Worm (Caenorhabditis elegans): ENCODE data around the gene mec-14.
A peak's percentile ranks its signal among the peaks of the same experiment; 100 is the strongest.

The mec-14 gene

DNA sequence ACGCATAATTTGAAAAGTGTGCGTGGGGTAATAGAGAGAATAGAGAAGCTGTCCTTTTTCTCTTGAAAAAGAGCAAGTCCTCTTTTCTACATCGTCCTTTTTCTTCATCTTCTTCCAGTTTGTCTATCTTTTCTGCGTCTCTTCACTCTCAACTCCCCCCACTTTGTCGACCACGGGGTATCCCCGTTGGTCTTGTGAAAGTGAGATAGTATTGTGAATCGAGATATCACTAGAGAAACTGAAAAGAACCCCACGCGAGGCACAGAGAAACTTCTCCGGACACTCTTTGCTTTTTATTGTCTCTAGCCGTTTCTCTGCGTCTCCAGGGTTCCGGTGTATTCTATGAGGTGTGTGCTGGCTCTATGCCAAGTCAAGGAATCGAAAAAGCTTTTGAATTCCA lies 37.2 kb downstream of the mec-14 start:
- TF ChIP-seq nhr-41 (GFP tag; IDR thresholded peaks at IDR 0.05) (no peak), saeg-2 (GFP tag; IDR thresholded peaks at IDR 0.05) (peak; percentile 83), daf-16 (GFP tag; optimal IDR thresholded peaks at IDR 0.05) (peak; percentile 52 to 75), daf-16 (tag; optimal IDR thresholded peaks at IDR 0.05) (peak; percentile 82), madf-5 (GFP tag; IDR thresholded peaks at IDR 0.05) (no peak), F44E2.7 (GFP tag; IDR thresholded peaks at IDR 0.05) (no peak), lin-29 (GFP tag; IDR thresholded peaks at IDR 0.05) (0 out of 2 replicates have a peak, but pooled peaks have one; percentile 18), cey-2 (tag; optimal IDR thresholded peaks at IDR 0.05; ENCODE audit: borderline replicate concordance, insufficient read depth) (no peak), Y105C5A.15 (GFP tag; IDR thresholded peaks at IDR 0.05) (no peak), spr-3 (GFP tag; optimal IDR thresholded peaks at IDR 0.05) (peak; percentile 20), hlh-30 (tag; optimal IDR thresholded peaks at IDR 0.05; ENCODE audit: insufficient read depth) (peak; percentile 98), egl-27 (tag; optimal IDR thresholded peaks at IDR 0.05) (no peak), php-3 (GFP tag; IDR thresholded peaks at IDR 0.05) (peak; percentile 82), ceh-28 (tag; optimal IDR thresholded peaks at IDR 0.05) (peak; percentile 27), R02D3.7 (tag; optimal IDR thresholded peaks at IDR 0.05) (no peak), dpl-1 (GFP tag; optimal IDR thresholded peaks at IDR 0.05) (peak; percentile 74), attf-4 (tag; optimal IDR thresholded peaks at IDR 0.05) (no peak), set-16 (GFP tag; IDR thresholded peaks at IDR 0.05) (peak; percentile 67), jun-1 (tag; optimal IDR thresholded peaks at IDR 0.05) (peak; percentile 82), snpc-4 (tag; optimal IDR thresholded peaks at IDR 0.05) (no peak), ZK546.5 (tag; optimal IDR thresholded peaks at IDR 0.05) (no peak), hmg-1.1 (GFP tag; IDR thresholded peaks at IDR 0.05) (peak; percentile 95), F49E8.2 (tag; optimal IDR thresholded peaks at IDR 0.05; ENCODE audit: borderline replicate concordance) (no peak), skn-1 (tag; optimal IDR thresholded peaks at IDR 0.05) (no peak), zfp-3 (GFP tag; conservative IDR thresholded peaks at IDR 0.05) (0 out of 2 replicates have a peak, but pooled peaks have one; percentile 46), daf-8 (GFP tag; IDR thresholded peaks at IDR 0.05) (no peak), nhr-28 (tag; optimal IDR thresholded peaks at IDR 0.05) (peak; percentile 92), pha-4 (GFP tag; IDR thresholded peaks at IDR 0.05) (peak; percentile 78), pha-4 (tag; optimal IDR thresholded peaks at IDR 0.05) (peak; percentile 96), fos-1 (tag; optimal IDR thresholded peaks at IDR 0.05) (peak; percentile 57), vab-7 (GFP tag; IDR thresholded peaks at IDR 0.05) (no peak), ama-1 (optimal IDR thresholded peaks at IDR 0.05) (peak; percentile 90), lin-13 (GFP tag; optimal IDR thresholded peaks at IDR 0.05) (no peak), nhr-77 (tag; optimal IDR thresholded peaks at IDR 0.05) (peak; percentile 34), daf-12 (tag; optimal IDR thresholded peaks at IDR 0.05) (no peak), egl-43 (GFP tag; IDR thresholded peaks at IDR 0.05) (peak; percentile 81), sdz-12 (GFP tag; optimal IDR thresholded peaks at IDR 0.05) (no peak), mxl-3 (GFP tag; optimal IDR thresholded peaks at IDR 0.05) (peak; percentile 66), dve-1 (tag; optimal IDR thresholded peaks at IDR 0.05; ENCODE audit: insufficient read depth) (peak; percentile 92), lin-15B (tag; optimal IDR thresholded peaks at IDR 0.05) (no peak), hlh-11 (tag; optimal IDR thresholded peaks at IDR 0.05) (peak; percentile 97), nhr-48 (tag; optimal IDR thresholded peaks at IDR 0.05) (peak; percentile 93), ces-1 (GFP tag; optimal IDR thresholded peaks at IDR 0.05) (peak; percentile 13), ceh-32 (tag; optimal IDR thresholded peaks at IDR 0.05; ENCODE audit: poor library complexity) (peak; percentile 43), lim-7 (GFP tag; IDR thresholded peaks at IDR 0.05) (no peak), nhr-25 (tag; optimal IDR thresholded peaks at IDR 0.05; ENCODE audit: borderline replicate concordance, insufficient read depth) (peak; percentile 83), Y75B8A.6 (GFP tag; IDR thresholded peaks at IDR 0.05) (no peak), ceh-44 (GFP tag; IDR thresholded peaks at IDR 0.05) (no peak), nhr-6 (tag; optimal IDR thresholded peaks at IDR 0.05) (peak; percentile 39), lin-39 (tag; optimal IDR thresholded peaks at IDR 0.05) (no peak), madf-9 (GFP tag; conservative IDR thresholded peaks at IDR 0.05) (peak; percentile 50; the same call in 1 of the 2 replicates)

All from whole organism, L4 larva.